Worm (Caenorhabditis elegans) whole organism, L4 larva: ENCODE data around the gene C06A6.7.

ENCODE experiments used
- F49E8.2 ChIP-seq: sonication (generic microtip); optimal IDR thresholded peaks from 2 replicates; lab custom pipeline; 2016; ENCODE audit warnings: missing compliant biosample characterization, mild to moderate bottlenecking, missing genetic modification characterization, borderline replicate concordance
- T20F7.1 ChIP-seq: fragments of 200-800 bp; sonication (Bioruptor generic); optimal IDR thresholded peaks from 2 replicates; lab custom pipeline; 2018; ENCODE audit warnings: mild to moderate bottlenecking, missing genetic modification characterization, missing compliant biosample characterization
- Y48G9A.11 ChIP-seq: fragments of 200-800 bp; sonication (Bioruptor generic); IDR thresholded peaks from 2 replicates; pipeline ENCODE4 v1.3.6; 2022; ENCODE audit warnings: missing genetic modification reagents, missing genetic modification characterization, missing compliant biosample characterization
- Y5F2A.4 ChIP-seq: fragments of 200-800 bp; sonication (Bioruptor generic); optimal IDR thresholded peaks from 2 replicates; lab custom pipeline; 2018; ENCODE audit warnings: mild to moderate bottlenecking, missing genetic modification characterization, missing compliant biosample characterization
- ZK546.5 ChIP-seq, 2 experiments: sonication (generic microtip); optimal IDR thresholded peaks; 2 replicates each; lab custom pipeline; 2017; ENCODE audit warnings: missing biosample characterization in 2 of 2, missing genetic modification characterization in 2 of 2
- aha-1 ChIP-seq: fragments of 150-350 bp; peaks from one replicate; lab custom pipeline; 2014; ENCODE audit warnings: missing biosample characterization, missing genetic modification characterization
- aly-2 ChIP-seq: sonication (generic microtip); optimal IDR thresholded peaks from 2 replicates; lab custom pipeline; 2018; ENCODE audit warnings: missing biosample characterization, missing genetic modification characterization
- arid-1 ChIP-seq: fragments of 200-800 bp; sonication (Bioruptor generic); conservative IDR thresholded peaks from 2 replicates; pipeline ENCODE4 v1.3.6; 2022; ENCODE audit warnings: missing genetic modification reagents, missing genetic modification characterization, missing compliant biosample characterization
- ceh-20 ChIP-seq: fragments of 200-800 bp; sonication (Bioruptor generic); IDR thresholded peaks from 2 replicates; pipeline ENCODE4 v1.3.6; 2022; ENCODE audit warnings: missing genetic modification reagents, missing genetic modification characterization, missing compliant biosample characterization
- ceh-28 ChIP-seq: fragments of 150-350 bp; optimal IDR thresholded peaks from 2 replicates; lab custom pipeline; 2014; ENCODE audit warnings: missing biosample characterization, missing genetic modification reagents, missing genetic modification characterization
- ctbp-1 ChIP-seq: fragments of 200-800 bp; sonication (Bioruptor generic); IDR thresholded peaks from 2 replicates; pipeline ENCODE4 v1.3.6; 2022; ENCODE audit warnings: missing genetic modification reagents, missing genetic modification characterization, missing compliant biosample characterization
- daf-16 ChIP-seq, 3 experiments: sonication (generic microtip); optimal IDR thresholded peaks; 2 replicates each; lab custom pipeline; 2016 to 2017; ENCODE audit warnings: missing genetic modification characterization in 3 of 3, missing genetic modification reagents in 3 of 3, mild to moderate bottlenecking in 2 of 3, missing compliant biosample characterization in 2 of 3, missing biosample characterization in 1 of 3, moderate library complexity in 1 of 3
- dmd-8 ChIP-seq: fragments of 200-800 bp; sonication (Bioruptor generic); IDR thresholded peaks from 2 replicates; pipeline ENCODE4 v1.3.6; 2022; ENCODE audit warnings: missing genetic modification characterization, missing compliant biosample characterization
- duxl-1 ChIP-seq: sonication (generic microtip); optimal IDR thresholded peaks from 2 replicates; lab custom pipeline; 2016; ENCODE audit warnings: mild to moderate bottlenecking, missing genetic modification characterization, moderate library complexity, missing compliant biosample characterization; ENCODE audit not compliant: poor library complexity
- egl-27 ChIP-seq: sonication (generic microtip); optimal IDR thresholded peaks from 3 replicates; lab custom pipeline; 2017; ENCODE audit warnings: missing biosample characterization, missing genetic modification reagents, missing genetic modification characterization
- hif-1 ChIP-seq, 2 experiments: sonication (generic microtip); optimal IDR thresholded peaks; 2 replicates each; lab custom pipeline; 2016 to 2017; ENCODE audit warnings: missing compliant biosample characterization in 2 of 2, missing genetic modification characterization in 2 of 2, missing genetic modification reagents in 2 of 2, missing genotype in 2 of 2, mild to moderate bottlenecking in 1 of 2
- hlh-11 ChIP-seq: fragments of 200-800 bp; sonication (Bioruptor generic); optimal IDR thresholded peaks from 2 replicates; lab custom pipeline; 2018; ENCODE audit warnings: mild to moderate bottlenecking, missing genetic modification characterization, missing compliant biosample characterization
- lin-1 ChIP-seq: fragments of 200-800 bp; sonication (Bioruptor generic); IDR thresholded peaks from 2 replicates; pipeline ENCODE4 v1.3.6; 2022; ENCODE audit warnings: missing genetic modification reagents, missing genetic modification characterization, missing compliant biosample characterization
- lin-13 ChIP-seq: fragments of 150-350 bp; optimal IDR thresholded peaks from 2 replicates; lab custom pipeline; 2014; ENCODE audit warnings: missing biosample characterization, missing genetic modification reagents, missing genetic modification characterization
- lin-15B ChIP-seq: fragments of 150-350 bp; sonication (generic microtip); optimal IDR thresholded peaks from 3 replicates; lab custom pipeline; 2014; ENCODE audit warnings: missing biosample characterization, missing genetic modification characterization
- lin-38 ChIP-seq: fragments of 200-800 bp; sonication (Bioruptor generic); IDR thresholded peaks from 2 replicates; pipeline ENCODE4 v1.3.6; 2022; ENCODE audit warnings: missing genetic modification reagents, missing genetic modification characterization, missing compliant biosample characterization
- lir-3 ChIP-seq: sonication (generic microtip); optimal IDR thresholded peaks from 2 replicates; lab custom pipeline; 2016; ENCODE audit warnings: mild to moderate bottlenecking, missing genetic modification characterization, missing compliant biosample characterization
- mdt-29 ChIP-seq: fragments of 200-800 bp; sonication (Bioruptor generic); IDR thresholded peaks from 2 replicates; pipeline ENCODE4 v1.3.6; 2022; ENCODE audit warnings: missing genetic modification reagents, missing genetic modification characterization, missing compliant biosample characterization
- mep-1 ChIP-seq: fragments of 150-350 bp; sonication (generic microtip); optimal IDR thresholded peaks from 3 replicates; lab custom pipeline; 2014; ENCODE audit warnings: missing biosample characterization, missing genetic modification characterization
- mxl-2 ChIP-seq: fragments of 200-800 bp; sonication (Bioruptor generic); conservative IDR thresholded peaks from 2 replicates; pipeline ENCODE4 v1.3.6; 2022; ENCODE audit warnings: missing genetic modification reagents, missing genetic modification characterization, missing compliant biosample characterization
- mxl-3 ChIP-seq: fragments of 200-800 bp; sonication (Bioruptor generic); optimal IDR thresholded peaks from 2 replicates; lab custom pipeline; 2018; ENCODE audit warnings: mild to moderate bottlenecking, missing genetic modification characterization, missing compliant biosample characterization
- nhr-237 ChIP-seq: sonication (generic microtip); optimal IDR thresholded peaks from 2 replicates; lab custom pipeline; 2017; ENCODE audit warnings: missing biosample characterization, missing genetic modification characterization
- nhr-48 ChIP-seq: sonication (generic microtip); optimal IDR thresholded peaks from 2 replicates; lab custom pipeline; 2016; ENCODE audit warnings: mild to moderate bottlenecking, missing genetic modification characterization, missing compliant biosample characterization
- nhr-6 ChIP-seq: fragments of 150-350 bp; optimal IDR thresholded peaks from 2 replicates; lab custom pipeline; 2014; ENCODE audit warnings: missing biosample characterization, missing genetic modification characterization
- nhr-77 ChIP-seq: fragments of 150-350 bp; optimal IDR thresholded peaks from 2 replicates; lab custom pipeline; 2014; ENCODE audit warnings: missing biosample characterization, missing genetic modification characterization
- php-3 ChIP-seq: fragments of 200-800 bp; sonication (Bioruptor generic); IDR thresholded peaks from 2 replicates; pipeline ENCODE4 v1.3.6; 2022; ENCODE audit warnings: missing genetic modification reagents, missing genetic modification characterization, missing compliant biosample characterization
- pqm-1 ChIP-seq: sonication (generic microtip); optimal IDR thresholded peaks from 2 replicates; lab custom pipeline; 2017; ENCODE audit warnings: missing biosample characterization, missing genetic modification characterization
- saeg-2 ChIP-seq: fragments of 200-800 bp; sonication (Bioruptor generic); IDR thresholded peaks from 2 replicates; pipeline ENCODE4 v1.3.6; 2022; ENCODE audit warnings: missing genetic modification reagents, missing genetic modification characterization, missing compliant biosample characterization
- skn-1 ChIP-seq: fragments of 150-350 bp; optimal IDR thresholded peaks from 2 replicates; lab custom pipeline; 2014; ENCODE audit warnings: missing biosample characterization, missing genetic modification characterization
- snpc-1.2 ChIP-seq: fragments of 200-800 bp; sonication (Bioruptor generic); IDR thresholded peaks from 2 replicates; pipeline ENCODE4 v1.3.6; 2022; ENCODE audit warnings: missing genetic modification reagents, missing genetic modification characterization, missing compliant biosample characterization
- snpc-4 ChIP-seq: fragments of 150-350 bp; optimal IDR thresholded peaks from 2 replicates; lab custom pipeline; 2014; ENCODE audit warnings: missing biosample characterization, missing genetic modification characterization
- unc-130 ChIP-seq: sonication (generic microtip); optimal IDR thresholded peaks from 2 replicates; lab custom pipeline; 2016; ENCODE audit warnings: missing genetic modification reagents, missing genetic modification characterization, missing compliant biosample characterization
- unc-39 ChIP-seq: sonication (generic microtip); optimal IDR thresholded peaks from 2 replicates; lab custom pipeline; 2017; ENCODE audit warnings: missing biosample characterization, missing genetic modification characterization
- zfp-2 ChIP-seq: sonication (generic microtip); optimal IDR thresholded peaks from 2 replicates; lab custom pipeline; 2016; ENCODE audit warnings: mild to moderate bottlenecking, missing genetic modification characterization, missing compliant biosample characterization
- zip-11 ChIP-seq: fragments of 200-800 bp; sonication (Bioruptor generic); IDR thresholded peaks from 2 replicates; pipeline ENCODE4 v1.3.6; 2022; ENCODE audit warnings: missing genetic modification characterization, missing compliant biosample characterization
- zip-2 ChIP-seq: fragments of 150-350 bp; optimal IDR thresholded peaks from 2 replicates; lab custom pipeline; 2014; ENCODE audit warnings: missing biosample characterization, missing genetic modification characterization

C06A6.7 gene

ce11 chrIV:7803250-7803649, 35.1 kb downstream of the C06A6.7 start, which contains the start of gene C33H5.16:
Gene C33H5.16, minus strand, starts transcription at chrIV:7803350.
- TF ChIP-seq lin-1 (GFP tag; lab: Robert Waterston, UW) (no peak), unc-39 (tag; lab: Kevin White, UChicago) (no peak), dmd-8 (no peak), aly-2 (tag; lab: Kevin White, UChicago) (no peak), ceh-28 (tag; lab: Kevin White, UChicago) (no peak), php-3 (GFP tag; lab: Robert Waterston, UW) (no peak), ceh-20 (GFP tag; lab: Robert Waterston, UW) (no peak), nhr-6 (no peak), T20F7.1 (GFP tag; lab: Kevin White, UChicago) (no peak), daf-16 (GFP tag; optimal IDR thresholded peaks at IDR 0.05; lab: Kevin White, UChicago) (no peak), daf-16 (tag; optimal IDR thresholded peaks at IDR 0.05; lab: Kevin White, UChicago) (no peak)

DNA sequence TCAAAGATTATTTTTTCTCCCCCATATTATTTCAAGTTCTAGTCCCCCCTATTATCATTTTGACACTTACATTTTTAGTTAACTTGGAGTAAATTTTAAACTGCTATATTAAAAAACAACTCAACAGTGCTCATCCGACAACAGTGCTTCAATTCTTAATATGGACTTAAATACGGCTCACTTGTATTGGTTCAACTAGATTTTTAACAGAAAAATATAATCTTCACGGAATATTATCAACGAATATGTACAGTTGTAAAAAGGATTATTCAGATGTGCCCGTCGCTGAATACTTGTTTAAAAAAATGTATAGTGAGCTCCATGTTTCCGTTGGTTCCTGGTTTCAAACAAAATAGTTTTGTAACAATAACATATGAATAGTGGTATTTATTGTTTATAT, 38.0 kb downstream of the C06A6.7 start:
- TF ChIP-seq nhr-6 (no peak), snpc-1.2 (peak; percentile 61), F49E8.2 (tag; lab: Kevin White, UChicago) (peak; percentile 21)
- TF ChIP-seq, all 104 proteins: peak for 2

DNA sequence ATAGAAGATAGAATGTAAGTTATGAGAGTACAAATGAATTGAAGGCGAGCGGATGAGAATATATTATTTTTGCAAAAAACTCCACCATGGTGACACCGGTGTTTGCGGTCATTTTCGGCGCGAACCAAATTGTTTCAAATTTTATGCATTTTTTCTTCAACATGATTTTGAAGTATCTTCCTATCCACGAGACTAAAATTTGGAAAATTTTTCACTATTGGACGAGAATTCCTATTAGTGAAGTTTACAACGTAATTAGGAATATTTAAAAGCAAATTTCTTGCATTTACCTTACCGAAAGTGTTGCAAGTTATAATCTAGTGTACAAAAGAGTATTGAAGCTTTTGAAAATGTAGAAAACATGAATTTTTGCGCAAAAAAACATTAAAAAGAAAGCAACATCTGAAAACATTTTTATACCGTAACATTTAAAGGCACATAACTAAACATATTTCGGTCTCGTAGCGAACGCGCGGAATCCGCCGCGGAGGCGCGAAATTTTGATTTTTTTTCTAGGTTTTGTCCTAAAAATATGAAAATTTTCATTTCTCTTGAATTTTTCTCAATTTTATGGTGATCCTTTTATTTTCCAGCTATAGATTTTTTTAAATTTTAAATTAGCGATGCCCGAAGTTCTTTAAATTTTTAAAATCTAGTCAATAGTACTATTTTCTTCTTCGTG, 41.8 kb downstream of the C06A6.7 start, which contains the start of gene sgo-1:
Gene sgo-1 (minus strand): TSS at position 51 of the 682 bp plus-strand sequence.
- TF ChIP-seq Y48G9A.11 (GFP tag; lab: Robert Waterston, UW) (peak; percentile 87), lin-38 (GFP tag; lab: Robert Waterston, UW) (peak; percentile 85), duxl-1 (no peak), ctbp-1 (GFP tag; lab: Robert Waterston, UW) (no peak), snpc-1.2 (peak; percentile 87), lin-15B (tag; lab: Kevin White, UChicago) (no peak), unc-130 (GFP tag; lab: Kevin White, UChicago) (peak; percentile 83), nhr-48 (no peak), mdt-29 (GFP tag; lab: Robert Waterston, UW) (no peak), arid-1 (GFP tag; lab: Robert Waterston, UW) (0 out of 2 replicates have a peak, but pooled peaks have one; percentile 51), F49E8.2 (tag; lab: Kevin White, UChicago) (peak; percentile 91), unc-39 (tag; lab: Kevin White, UChicago) (no peak)

- no peak for TF ChIP-seq duxl-1
- TF ChIP-seq mep-1 (tag; lab: Kevin White, UChicago), result no peak
- TF ChIP-seq pqm-1 (tag; lab: Kevin White, UChicago), result no peak
- TF ChIP-seq hlh-11, result no peak
- no peak for TF ChIP-seq egl-27 (tag; lab: Kevin White, UChicago)
- no peak for TF ChIP-seq lin-38 (GFP tag; lab: Robert Waterston, UW)
- TF ChIP-seq Y5F2A.4, result no peak
- TF ChIP-seq ceh-20 (GFP tag; lab: Robert Waterston, UW), result no peak
- TF ChIP-seq saeg-2 (GFP tag; lab: Robert Waterston, UW), result no peak
- TF ChIP-seq mxl-2 (GFP tag; lab: Robert Waterston, UW), result no peak
- TF ChIP-seq zip-11 (GFP tag; lab: Robert Waterston, UW), result no peak
- TF ChIP-seq, all 104 proteins: peak for 0
Observed at ce11 chrIV:7794709-7795108, 43.6 kb downstream of the C06A6.7 start, which contains the start of gene ntp-1. Gene ntp-1, minus strand, starts transcription at chrIV:7794809.

DNA sequence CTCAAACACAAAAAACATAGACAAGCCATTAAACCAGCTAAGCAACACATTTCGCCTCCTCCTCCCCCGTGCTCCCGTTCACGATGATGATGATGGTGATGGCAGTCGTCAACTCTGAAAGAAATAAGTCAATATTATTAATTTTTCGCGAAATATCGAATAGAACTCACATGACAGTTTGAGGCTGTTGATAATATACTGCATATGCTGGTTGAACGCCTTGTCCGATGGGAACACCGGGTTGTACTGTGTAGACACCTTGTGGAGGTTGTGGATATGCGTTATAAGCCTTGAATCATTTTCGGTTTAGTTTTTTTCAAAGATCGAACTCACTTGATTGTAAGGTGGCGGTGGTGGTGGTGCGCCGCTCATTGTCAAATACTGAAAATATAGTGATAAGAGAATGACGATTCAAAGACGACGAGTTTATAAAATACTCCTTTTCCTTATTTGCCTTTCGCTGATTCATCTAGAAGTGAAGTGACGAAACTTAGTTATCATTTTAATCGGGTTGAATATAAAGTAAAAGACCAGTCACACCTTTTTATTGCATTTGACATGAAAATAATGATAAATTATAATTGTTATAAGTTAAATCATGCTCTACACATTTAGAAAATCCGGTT, 46.4 kb downstream of the C06A6.7 start, which contains the start of gene C33H5.13:
Gene C33H5.13 (minus strand): TSS at position 443 of the 626 bp plus-strand sequence.
- TF ChIP-seq zip-2, result no peak
- no peak for TF ChIP-seq snpc-1.2
- peak; percentile 90 for TF ChIP-seq pqm-1 (tag; lab: Kevin White, UChicago)
- TF ChIP-seq mxl-2 (GFP tag; lab: Robert Waterston, UW), result no peak
- TF ChIP-seq zfp-2 (tag; lab: Kevin White, UChicago), result no peak
- no peak for TF ChIP-seq mxl-3
- no peak for TF ChIP-seq lir-3 (tag; lab: Kevin White, UChicago)
- TF ChIP-seq hif-1 (tag; optimal IDR thresholded peaks at IDR 0.05; lab: Kevin White, UChicago), result no peak
- TF ChIP-seq Y5F2A.4, result no peak
- no peak for TF ChIP-seq ZK546.5 (tag; optimal IDR thresholded peaks at IDR 0.05; lab: Kevin White, UChicago)
- TF ChIP-seq aha-1 (tag; lab: Kevin White, UChicago), result peak; percentile 71
- TF ChIP-seq mdt-29 (GFP tag; lab: Robert Waterston, UW), result no peak
- no peak for TF ChIP-seq skn-1 (tag; lab: Kevin White, UChicago)
- peak; percentile 43 for TF ChIP-seq nhr-77 (tag; lab: Kevin White, UChicago)
- no peak for TF ChIP-seq snpc-4 (tag; lab: Kevin White, UChicago)
- no peak for TF ChIP-seq lin-13 (GFP tag; lab: Kevin White, UChicago)
- no peak for TF ChIP-seq nhr-237 (tag; lab: Kevin White, UChicago)
- TF ChIP-seq hlh-11, result peak; percentile 61
